Worm (Caenorhabditis elegans): ENCODE data around the gene cpx-2.

ce11 chrX:13108664-13109063 lies 37.6 kb upstream of the cpx-2 start:
- TF ChIP-seq nhr-90 (tag; optimal IDR thresholded peaks at IDR 0.05; ENCODE audit: poor library complexity) (peak; percentile 3), tlp-1 (tag; optimal IDR thresholded peaks at IDR 0.05) (no peak), sptf-1 (tag; optimal IDR thresholded peaks at IDR 0.05) (no peak)

All from whole organism, L1 larva.